Fruit fly (Drosophila melanogaster): Measurements from ENCODE around the gene CG4570.
A peak's percentile ranks its signal among the peaks of the same experiment; 100 is the strongest.

The CG4570 gene

DNA sequence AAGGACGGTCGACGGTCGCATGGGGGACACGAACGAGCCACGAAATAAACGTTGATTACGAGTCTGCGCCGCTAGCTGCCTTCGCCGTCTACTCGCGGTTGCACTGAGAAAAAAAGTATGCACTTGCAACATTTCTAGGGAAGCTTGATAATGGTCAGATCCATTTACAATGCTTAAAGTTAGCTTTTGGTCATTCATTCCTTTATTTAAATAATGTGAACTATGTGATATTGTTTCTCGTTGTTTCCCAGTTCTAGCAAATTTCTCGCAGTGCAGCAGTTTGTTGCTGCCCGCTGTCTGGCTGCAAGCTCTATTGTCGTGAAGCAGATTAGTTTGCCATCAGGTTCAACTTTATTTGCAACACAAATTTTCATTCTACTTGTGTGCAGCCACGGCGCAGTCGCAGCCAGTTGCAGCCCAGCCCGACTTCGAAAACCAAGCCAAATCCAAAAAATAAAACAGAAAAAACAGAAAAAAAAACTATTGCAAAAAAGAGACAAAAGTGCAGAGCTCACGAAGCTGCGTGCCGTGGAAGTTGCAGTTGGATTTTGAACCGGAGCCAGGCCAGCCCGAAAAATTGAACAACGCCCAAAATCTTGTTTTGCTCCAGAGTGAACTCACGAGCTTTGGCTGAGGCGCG lies 24.0 kb upstream of the CG4570 start (continued):
- peak; percentile 60 for TF ChIP-seq acj6 (GFP tag; optimal IDR thresholded peaks at IDR 0.05)
- peak; percentile 19 for TF ChIP-seq CG8632 (GFP tag; optimal IDR thresholded peaks at IDR 0.05)
- no peak for TF ChIP-seq Hr39 (GFP tag; optimal IDR thresholded peaks at IDR 0.05)
- no peak for TF ChIP-seq Hr38 (GFP tag; optimal IDR thresholded peaks at IDR 0.05)
- peak; percentile 92 for TF ChIP-seq CG3032 (tag; optimal IDR thresholded peaks at IDR 0.05)
- peak; percentile 48 for TF ChIP-seq topi (GFP tag; optimal IDR thresholded peaks at IDR 0.05)
- peak; percentile 4 for TF ChIP-seq fd85E (GFP tag; optimal IDR thresholded peaks at IDR 0.05)
- TF ChIP-seq Eip75B (GFP tag; optimal IDR thresholded peaks at IDR 0.05) = peak; percentile 88
- TF ChIP-seq Sox102F (GFP tag; optimal IDR thresholded peaks at IDR 0.05) = no peak
- TF ChIP-seq CG6854 (GFP tag; optimal IDR thresholded peaks at IDR 0.05) = no peak
- TF ChIP-seq CG31627 (GFP tag; optimal IDR thresholded peaks at IDR 0.05) = no peak
- TF ChIP-seq Blimp-1 (GFP tag; optimal IDR thresholded peaks at IDR 0.05) = no peak
- peak; percentile 88 for TF ChIP-seq Gug (GFP tag; IDR thresholded peaks at IDR 0.05)
- peak; percentile 28 for TF ChIP-seq CG34406 (GFP tag; optimal IDR thresholded peaks at IDR 0.05)
- peak; percentile 90 for TF ChIP-seq dsx (GFP tag; optimal IDR thresholded peaks at IDR 0.05; ENCODE audit: poor library complexity, severe bottlenecking)
- peak; percentile 87 for TF ChIP-seq CG11294 (GFP tag; IDR thresholded peaks at IDR 0.05)
- peak; percentile 62 for TF ChIP-seq Sox14 (GFP tag; optimal IDR thresholded peaks at IDR 0.05)

DNA sequence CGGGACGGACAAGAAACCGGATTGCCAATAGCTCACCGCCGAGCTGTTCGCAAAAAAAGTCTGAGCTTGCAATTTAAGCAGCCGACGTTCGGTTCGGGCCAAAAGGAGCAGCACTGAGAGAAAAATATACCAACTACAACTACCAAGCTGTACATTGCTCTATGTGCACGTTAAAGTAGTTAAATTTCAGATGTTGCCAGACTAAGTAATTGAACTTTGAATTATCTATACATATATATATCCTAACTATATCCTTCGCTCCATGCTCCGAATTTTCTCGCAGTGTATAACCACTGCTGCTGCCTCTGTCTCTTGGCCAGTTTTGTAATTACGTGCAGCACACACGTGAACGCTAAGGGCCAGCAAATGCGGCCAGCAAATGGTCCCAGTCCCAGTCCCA lies 21.7 kb upstream of the CG4570 start:
- TF ChIP-seq CG3032 (tag; optimal IDR thresholded peaks at IDR 0.05) = peak; percentile 94
- TF ChIP-seq Hr39 (GFP tag; optimal IDR thresholded peaks at IDR 0.05) = peak; percentile 86
- peak; percentile 90 for TF ChIP-seq Sox14 (GFP tag; optimal IDR thresholded peaks at IDR 0.05)
- TF ChIP-seq achi (GFP tag; optimal IDR thresholded peaks at IDR 0.05) = peak; percentile 96
- peak; percentile 95 for TF ChIP-seq spab (GFP tag; optimal IDR thresholded peaks at IDR 0.05)
- peak; percentile 93 for TF ChIP-seq dsx (GFP tag; optimal IDR thresholded peaks at IDR 0.05; ENCODE audit: poor library complexity, severe bottlenecking)
- TF ChIP-seq Ets96B (tag; optimal IDR thresholded peaks at IDR 0.05) = peak; percentile 95
- TF ChIP-seq Hr4 (GFP tag; optimal IDR thresholded peaks at IDR 0.05) = peak; percentile 95
- peak; percentile 97 for TF ChIP-seq Lpt (GFP tag; optimal IDR thresholded peaks at IDR 0.05)
- peak; percentile 94 for TF ChIP-seq CG7368 (GFP tag; optimal IDR thresholded peaks at IDR 0.05)
- TF ChIP-seq esn (GFP tag; optimal IDR thresholded peaks at IDR 0.05) = peak; percentile 96
- peak; percentile 99 for TF ChIP-seq Eip78C (GFP tag)
- peak; percentile 97 for TF ChIP-seq CG6792 (GFP tag; optimal IDR thresholded peaks at IDR 0.05)
- TF ChIP-seq lz (GFP tag; optimal IDR thresholded peaks at IDR 0.05) = peak; percentile 95
- peak; percentile 92 for TF ChIP-seq Smox (GFP tag; optimal IDR thresholded peaks at IDR 0.05)
- peak; percentile 95 for TF ChIP-seq net (GFP tag; optimal IDR thresholded peaks at IDR 0.05)
- peak; percentile 95 for TF ChIP-seq CG10631 (GFP tag; optimal IDR thresholded peaks at IDR 0.05)
- TF ChIP-seq CG8632 (GFP tag; optimal IDR thresholded peaks at IDR 0.05) = peak; percentile 95
- TF ChIP-seq fkh (GFP tag; optimal IDR thresholded peaks at IDR 0.05) = no peak
- TF ChIP-seq CG1621 (tag; optimal IDR thresholded peaks at IDR 0.05) = peak; percentile 94
- peak; percentile 86 for TF ChIP-seq CG31627 (GFP tag; optimal IDR thresholded peaks at IDR 0.05)
- TF ChIP-seq Gug (GFP tag; IDR thresholded peaks at IDR 0.05) = peak; percentile 88
- TF ChIP-seq CG10669 (GFP tag; optimal IDR thresholded peaks at IDR 0.05) = peak; percentile 92
- TF ChIP-seq CG11902 (GFP tag; optimal IDR thresholded peaks at IDR 0.05) = peak; percentile 92
- TF ChIP-seq Hr38 (GFP tag; optimal IDR thresholded peaks at IDR 0.05) = no peak
- TF ChIP-seq OdsH (GFP tag; optimal IDR thresholded peaks at IDR 0.05) = peak; percentile 97
- peak; percentile 97 for TF ChIP-seq CG8119 (GFP tag; IDR thresholded peaks at IDR 0.05)
- peak; percentile 98 for TF ChIP-seq CG6163 (GFP tag; IDR thresholded peaks at IDR 0.05)
- TF ChIP-seq Sox15 (GFP tag; optimal IDR thresholded peaks at IDR 0.05) = peak; percentile 90
- peak; percentile 94 for TF ChIP-seq Met (GFP tag; optimal IDR thresholded peaks at IDR 0.05)
- peak; percentile 97 for TF ChIP-seq CG15336 (GFP tag; IDR thresholded peaks at IDR 0.05)
- peak; percentile 86 for TF ChIP-seq Ets21C (GFP tag; optimal IDR thresholded peaks at IDR 0.05)
- TF ChIP-seq CG6854 (GFP tag; optimal IDR thresholded peaks at IDR 0.05) = peak; percentile 96
- TF ChIP-seq salr (GFP tag; optimal IDR thresholded peaks at IDR 0.05) = peak; percentile 88 to 93
- TF ChIP-seq Sox102F (GFP tag; optimal IDR thresholded peaks at IDR 0.05) = peak; percentile 95
- TF ChIP-seq CG11294 (GFP tag; IDR thresholded peaks at IDR 0.05) = peak; percentile 89
- TF ChIP-seq CG9139 (GFP tag; optimal IDR thresholded peaks at IDR 0.05) = peak; percentile 92
- TF ChIP-seq acj6 (GFP tag; optimal IDR thresholded peaks at IDR 0.05) = peak; percentile 97
- peak; percentile 96 for TF ChIP-seq CG6808 (GFP tag; optimal IDR thresholded peaks at IDR 0.05)
- TF ChIP-seq CG11762 (GFP tag; optimal IDR thresholded peaks at IDR 0.05; ENCODE audit: insufficient read depth) = peak; percentile 95
- TF ChIP-seq vri (GFP tag; optimal IDR thresholded peaks at IDR 0.05) = peak; percentile 94
- peak; percentile 89 for TF ChIP-seq fd85E (GFP tag; optimal IDR thresholded peaks at IDR 0.05)
- TF ChIP-seq CG32006 (GFP tag; optimal IDR thresholded peaks at IDR 0.05) = peak; percentile 96

All from whole organism, prepupa.